Fruit fly (Drosophila melanogaster): ENCODE results near the gene ear.

Gene ear

DNA sequence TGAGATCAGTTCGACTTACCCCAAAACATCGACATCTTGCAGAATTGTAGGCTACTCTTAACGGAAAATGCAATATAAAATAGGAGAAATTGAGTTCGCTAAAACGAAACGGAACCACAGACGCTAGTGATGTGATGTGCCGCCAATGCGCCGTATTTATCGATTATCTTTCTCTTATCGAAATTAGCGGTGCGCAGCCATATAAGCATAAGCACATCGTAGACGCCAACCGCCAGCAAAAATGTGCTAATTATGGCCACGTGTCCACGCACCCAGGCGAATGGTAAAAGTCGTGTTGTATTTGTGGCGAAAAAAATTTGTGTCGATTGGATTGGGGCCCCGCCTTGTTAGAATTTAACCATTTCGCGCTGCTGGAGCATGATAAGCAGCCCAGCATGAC lies 12.4 kb downstream of the ear start, which contains the start of the genes Fkbp39 and Cyfip:
Fkbp39 (minus strand) TSS at position 140 of the 400 bp plus-strand sequence.
Cyfip (plus strand) TSS at position 273 of the 400 bp plus-strand sequence.
- TF ChIP-seq ara (GFP tag; IDR thresholded peaks at IDR 0.05): no peak
- TF ChIP-seq CG12219 (GFP tag; optimal IDR thresholded peaks at IDR 0.05): no peak
- no peak for TF ChIP-seq ac (GFP tag; optimal IDR thresholded peaks at IDR 0.05)
- TF ChIP-seq gsb-n (tag; optimal IDR thresholded peaks at IDR 0.05): no peak
- TF ChIP-seq CG6689 (GFP tag; IDR thresholded peaks at IDR 0.05): no peak
- no peak for TF ChIP-seq salm (tag; optimal IDR thresholded peaks at IDR 0.05)
- TF ChIP-seq Antp (GFP tag; optimal IDR thresholded peaks at IDR 0.05): peak; percentile 63
- no peak for TF ChIP-seq Lpt (GFP tag; optimal IDR thresholded peaks at IDR 0.05)
- TF ChIP-seq tna (GFP tag; IDR thresholded peaks at IDR 0.05; ENCODE audit: partially characterized antibody): 0 out of 2 replicates have a peak, but pooled peaks have one; percentile 34
- peak; percentile 94 for TF ChIP-seq CG34422 (GFP tag; IDR thresholded peaks at IDR 0.05)
- TF ChIP-seq MESR4 (GFP tag; optimal IDR thresholded peaks at IDR 0.05): peak; percentile 94
- TF ChIP-seq fru (optimal IDR thresholded peaks at IDR 0.05): no peak
- TF ChIP-seq nerfin-2 (GFP tag; IDR thresholded peaks at IDR 0.05; ENCODE audit: partially characterized antibody): peak; percentile 39; the same call in 1 of the 2 replicates
- peak; percentile 40 for TF ChIP-seq Chrac-16 (GFP tag; optimal IDR thresholded peaks at IDR 0.05)
- TF ChIP-seq ash1 (GFP tag; optimal IDR thresholded peaks at IDR 0.05): no peak
- peak; percentile 29 for TF ChIP-seq bab2 (GFP tag; optimal IDR thresholded peaks at IDR 0.05)
- peak; percentile 35 for TF ChIP-seq CG4282 (GFP tag; optimal IDR thresholded peaks at IDR 0.05)
- TF ChIP-seq HLH4C (GFP tag; IDR thresholded peaks at IDR 0.05; ENCODE audit: partially characterized antibody): peak; percentile 80
- peak; percentile 98 for TF ChIP-seq YL-1 (GFP tag; optimal IDR thresholded peaks at IDR 0.05)
- peak; percentile 14 for TF ChIP-seq gcm2 (GFP tag; optimal IDR thresholded peaks at IDR 0.05)
- TF ChIP-seq Eip74EF (GFP tag; optimal IDR thresholded peaks at IDR 0.05): no peak
- TF ChIP-seq fd102C (GFP tag; optimal IDR thresholded peaks at IDR 0.05): peak; percentile 4
- TF ChIP-seq peb (GFP tag; IDR thresholded peaks at IDR 0.05): no peak
- TF ChIP-seq Fer3 (tag; optimal IDR thresholded peaks at IDR 0.05): peak; percentile 27
- no peak for TF ChIP-seq en (GFP tag; optimal IDR thresholded peaks at IDR 0.05)
- TF ChIP-seq CG2199 (GFP tag; IDR thresholded peaks at IDR 0.05): no peak
- no peak for TF ChIP-seq tap (tag; optimal IDR thresholded peaks at IDR 0.05)
- TF ChIP-seq eve (GFP tag; optimal IDR thresholded peaks at IDR 0.05): no peak
- TF ChIP-seq Usf (GFP tag; optimal IDR thresholded peaks at IDR 0.05): no peak
- peak; percentile 69 for TF ChIP-seq mam (GFP tag; optimal IDR thresholded peaks at IDR 0.05)
- no peak for TF ChIP-seq Blimp-1 (GFP tag; optimal IDR thresholded peaks at IDR 0.05)
- TF ChIP-seq CG16813 (GFP tag; IDR thresholded peaks at IDR 0.05; ENCODE audit: partially characterized antibody): peak; percentile 74
- TF ChIP-seq Gug (GFP tag; IDR thresholded peaks at IDR 0.05): peak; percentile 38; the same call in 1 of the 4 replicates
- TF ChIP-seq Spps (tag; optimal IDR thresholded peaks at IDR 0.05): no peak
- peak; percentile 67 for TF ChIP-seq Side (GFP tag; optimal IDR thresholded peaks at IDR 0.05)
- TF ChIP-seq NfI (GFP tag; optimal IDR thresholded peaks at IDR 0.05): peak; percentile 34
- TF ChIP-seq CG4404 (GFP tag; IDR thresholded peaks at IDR 0.05): no peak
- no peak for TF ChIP-seq Oli (tag; optimal IDR thresholded peaks at IDR 0.05)
- 0 out of 3 replicates have a peak, but pooled peaks have one; percentile 27 for TF ChIP-seq ase (GFP tag; IDR thresholded peaks at IDR 0.05)
- TF ChIP-seq ewg (GFP tag; optimal IDR thresholded peaks at IDR 0.05): peak; percentile 96
- TF ChIP-seq CG30431 (GFP tag; optimal IDR thresholded peaks at IDR 0.05): no peak
- no peak for TF ChIP-seq H15 (GFP tag; IDR thresholded peaks at IDR 0.05)
- no peak; the same call in 1 of the 2 replicates for TF ChIP-seq E2f1 (GFP tag; IDR thresholded peaks at IDR 0.05)
- no peak for TF ChIP-seq pnt (GFP tag; optimal IDR thresholded peaks at IDR 0.05)
- no peak for TF ChIP-seq scrt (GFP tag; optimal IDR thresholded peaks at IDR 0.05)
- peak; percentile 53 for TF ChIP-seq ems (GFP tag; optimal IDR thresholded peaks at IDR 0.05)
- TF ChIP-seq CG17186 (GFP tag; optimal IDR thresholded peaks at IDR 0.05): peak; percentile 98
- TF ChIP-seq CG3065 (GFP tag; optimal IDR thresholded peaks at IDR 0.05): no peak
- no peak for TF ChIP-seq CG3407 (GFP tag; optimal IDR thresholded peaks at IDR 0.05)
- no peak for TF ChIP-seq gt (GFP tag; IDR thresholded peaks at IDR 0.05)
- TF ChIP-seq ftz-f1 (GFP tag; optimal IDR thresholded peaks at IDR 0.05): peak; percentile 73
